Fruit fly (Drosophila melanogaster) whole organism, prepupa: Measurements from ENCODE around the gene CG8312.

ENCODE experiments used
- Blimp-1 ChIP-seq: fragments of 200-800 bp; sonication (Bioruptor generic); optimal IDR thresholded peaks from 3 replicates; lab custom pipeline; 2017; ENCODE audit warnings: missing biosample characterization, missing genetic modification characterization, mild to moderate bottlenecking, moderate library complexity, missing genetic modification reagents
- CG16779 ChIP-seq: fragments of 200-800 bp; sonication (Bioruptor generic); optimal IDR thresholded peaks from 3 replicates; lab custom pipeline; 2017; ENCODE audit warnings: missing biosample characterization, mild to moderate bottlenecking, missing genetic modification characterization
- CG3032 ChIP-seq: fragments of 200-800 bp; optimal IDR thresholded peaks from 2 replicates; lab custom pipeline; 2019; ENCODE audit warnings: missing biosample characterization, mild to moderate bottlenecking, missing genetic modification characterization, moderate library complexity
- CG6808 ChIP-seq: fragments of 200-800 bp; sonication (Bioruptor generic); optimal IDR thresholded peaks from 3 replicates; lab custom pipeline; 2017; ENCODE audit warnings: missing biosample characterization, missing genetic modification characterization, mild to moderate bottlenecking, moderate library complexity, missing genetic modification reagents
- Eip93F ChIP-seq: fragments of 200-800 bp; sonication (Bioruptor generic); optimal IDR thresholded peaks from 2 replicates; lab custom pipeline; 2016; ENCODE audit warnings: missing biosample characterization, mild to moderate bottlenecking, missing genetic modification characterization
- acj6 ChIP-seq: fragments of 200-800 bp; sonication (Bioruptor generic); optimal IDR thresholded peaks from 3 replicates; lab custom pipeline; 2016; ENCODE audit warnings: missing biosample characterization, missing genetic modification characterization
- cyc ChIP-seq: fragments of 200-800 bp; sonication (Bioruptor generic); optimal IDR thresholded peaks from 3 replicates; lab custom pipeline; 2016; ENCODE audit warnings: missing biosample characterization, missing genetic modification characterization
- dac ChIP-seq: fragments of 200-800 bp; sonication (Bioruptor generic); optimal IDR thresholded peaks from 2 replicates; lab custom pipeline; 2017; ENCODE audit warnings: missing biosample characterization, mild to moderate bottlenecking, missing genetic modification characterization
- net ChIP-seq: fragments of 200-800 bp; sonication (Bioruptor generic); optimal IDR thresholded peaks from 3 replicates; lab custom pipeline; 2016; ENCODE audit warnings: missing biosample characterization, missing genetic modification characterization
- spab ChIP-seq: fragments of 200-800 bp; sonication (Bioruptor generic); optimal IDR thresholded peaks from 2 replicates; lab custom pipeline; 2017; ENCODE audit warnings: missing biosample characterization, mild to moderate bottlenecking, missing genetic modification characterization, missing genetic modification reagents
- vri ChIP-seq: fragments of 200-800 bp; sonication (Bioruptor generic); optimal IDR thresholded peaks from 3 replicates; lab custom pipeline; 2016; ENCODE audit warnings: missing biosample characterization, mild to moderate bottlenecking, missing genetic modification characterization

DNA sequence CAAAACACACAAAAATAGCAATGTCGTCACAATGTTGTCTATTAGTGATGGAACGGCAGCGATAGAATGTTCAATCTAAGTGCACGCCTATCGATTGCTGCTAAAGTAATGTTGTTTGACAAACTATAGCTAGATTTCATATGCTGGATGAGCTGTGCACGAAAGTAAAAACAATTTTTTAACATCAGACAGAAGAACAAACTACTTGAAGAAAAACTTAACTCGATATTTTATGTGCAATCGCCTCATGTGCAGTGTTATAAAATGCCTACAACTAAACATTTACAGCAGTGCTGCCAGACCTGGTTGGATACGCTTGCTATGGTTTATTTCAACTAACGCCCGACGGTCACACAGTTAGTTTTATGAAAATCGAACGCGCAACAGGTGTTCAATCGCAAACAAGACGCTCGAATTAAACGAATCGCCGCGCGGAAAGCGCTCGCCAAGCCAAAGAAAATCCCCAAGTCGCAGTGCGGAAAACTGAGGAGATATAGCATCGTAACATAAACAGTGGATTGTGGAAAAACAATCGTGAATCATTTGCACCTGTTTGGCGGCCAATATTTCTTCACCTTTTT, at the start of gene CG8312, which contains the start of gene bocks:
- TF ChIP-seq CG6808 (GFP tag; lab: Kevin White, UChicago) (no peak), spab (GFP tag; lab: Kevin White, UChicago) (no peak), dac (GFP tag; lab: Kevin White, UChicago) (no peak), CG16779 (tag; lab: Kevin White, UChicago) (no peak), net (GFP tag; lab: Kevin White, UChicago) (peak; percentile 10), vri (peak; percentile 34), CG3032 (tag; lab: Kevin White, UChicago) (no peak), acj6 (GFP tag; lab: Kevin White, UChicago) (no peak), Eip93F (GFP tag; lab: Kevin White, UChicago) (no peak), Blimp-1 (GFP tag; lab: Kevin White, UChicago) (no peak), cyc (GFP tag; lab: Kevin White, UChicago) (peak; percentile 12)
